Fruit fly (Drosophila melanogaster) whole organism, pupa: ENCODE results near the gene CG12091.

Source experiments
- CG13204 ChIP-seq: fragments of 200-800 bp; sonication (Bioruptor generic); optimal IDR thresholded peaks from 2 replicates; lab custom pipeline; 2018; ENCODE audit warnings: missing biosample characterization, mild to moderate bottlenecking, missing genetic modification characterization, moderate library complexity
- CG14655 ChIP-seq: fragments of 200-800 bp; sonication (Bioruptor generic); optimal IDR thresholded peaks from 3 replicates; lab custom pipeline; 2017; ENCODE audit warnings: mild to moderate bottlenecking, missing biosample characterization, missing genetic modification reagents, missing genetic modification characterization
- Pif1B ChIP-seq: fragments of 200-800 bp; sonication (Bioruptor generic); optimal IDR thresholded peaks from 3 replicates; lab custom pipeline; 2016; ENCODE audit warnings: missing biosample characterization, missing genetic modification characterization
- fd96Ca ChIP-seq: fragments of 200-800 bp; sonication (Bioruptor generic); IDR thresholded peaks from 3 replicates; pipeline ENCODE4 v1.3.6; 2022; ENCODE audit warnings: missing biosample characterization, missing genetic modification characterization
- gl ChIP-seq: fragments of 200-800 bp; sonication (Bioruptor generic); optimal IDR thresholded peaks from 2 replicates; lab custom pipeline; 2018; ENCODE audit warnings: missing biosample characterization, mild to moderate bottlenecking, missing genetic modification characterization

DNA sequence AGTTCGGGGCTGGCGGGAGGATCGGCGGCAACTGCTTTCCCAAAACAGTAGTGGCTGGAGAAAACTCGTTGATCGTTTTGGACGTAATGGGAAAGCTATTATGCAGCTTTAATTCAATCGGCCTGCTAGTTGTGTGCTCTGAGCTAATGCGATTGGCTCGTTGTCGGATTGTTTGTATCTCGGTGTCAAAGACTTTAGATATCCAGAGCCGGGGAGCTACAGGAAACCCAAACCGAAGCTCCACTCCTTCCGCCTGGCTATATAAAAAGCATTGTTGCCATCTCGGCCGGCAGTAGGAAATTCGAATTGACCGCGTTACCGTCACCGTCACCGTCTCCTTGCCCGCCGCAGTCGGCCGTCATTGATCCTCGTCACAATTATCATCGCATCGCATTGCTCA, 28.5 kb upstream of the CG12091 start, which contains the start of gene CG12003:
- TF ChIP-seq gl (tag; lab: Kevin White, UChicago) (no peak), fd96Ca (GFP tag; lab: Robert Waterston, UW) (no peak), Pif1B (GFP tag; lab: Kevin White, UChicago) (no peak), CG14655 (GFP tag; lab: Kevin White, UChicago) (no peak), CG13204 (GFP tag; lab: Kevin White, UChicago) (no peak)
